Worm (Caenorhabditis elegans): ENCODE results near the gene str-161.

str-161 gene

ce11 chrIV:4909039-4909438 lies 5.2 kb upstream of the str-161 start, which contains the start of gene str-159:
TSS of gene str-159 (plus strand) at chrIV:4909339.
- no peak for TF ChIP-seq blmp-1 (tag; optimal IDR thresholded peaks at IDR 0.05)
- TF ChIP-seq elt-3 (tag; optimal IDR thresholded peaks at IDR 0.05) = no peak
- TF ChIP-seq M03D4.4 (tag; optimal IDR thresholded peaks at IDR 0.05) = no peak
- no peak for TF ChIP-seq drap-1 (GFP tag; optimal IDR thresholded peaks at IDR 0.05)
- TF ChIP-seq ham-2 (GFP tag; optimal IDR thresholded peaks at IDR 0.05) = no peak
- TF ChIP-seq zip-8 (tag; optimal IDR thresholded peaks at IDR 0.05) = no peak
- no peak for TF ChIP-seq nhr-76 (tag; optimal IDR thresholded peaks at IDR 0.05)
- no peak for TF ChIP-seq snpc-4 (tag; optimal IDR thresholded peaks at IDR 0.05)
- TF ChIP-seq cnd-1 (tag; optimal IDR thresholded peaks at IDR 0.05) = no peak
- no peak for TF ChIP-seq mls-2 (tag; optimal IDR thresholded peaks at IDR 0.05)
- TF ChIP-seq ceh-83 (GFP tag; optimal IDR thresholded peaks at IDR 0.05) = no peak
- no peak for TF ChIP-seq lin-13 (tag; optimal IDR thresholded peaks at IDR 0.05)
- TF ChIP-seq mep-1 (tag; optimal IDR thresholded peaks at IDR 0.05) = no peak
- no peak for TF ChIP-seq nhr-12 (tag; optimal IDR thresholded peaks at IDR 0.05)
- TF ChIP-seq elt-1 (tag; optimal IDR thresholded peaks at IDR 0.05; ENCODE audit: borderline replicate concordance, insufficient read depth) = no peak
- no peak for TF ChIP-seq unc-39 (tag; optimal IDR thresholded peaks at IDR 0.05)

ce11 chrIV:4905645-4906135 lies 1.8 kb upstream of the str-161 start, which contains the start of gene T08B6.4:
TSS of gene T08B6.4 (plus strand) at chrIV:4905695.
- TF ChIP-seq elt-3 (tag; optimal IDR thresholded peaks at IDR 0.05) = no peak
- no peak for TF ChIP-seq nhr-28 (tag; optimal IDR thresholded peaks at IDR 0.05)

ce11 chrIV:4890543-4890942 lies 13.3 kb downstream of the str-161 start, which contains the start of gene T08B6.9:
TSS of gene T08B6.9 (plus strand) at chrIV:4890843.
- TF ChIP-seq ztf-11 (tag; optimal IDR thresholded peaks at IDR 0.05) = no peak
- no peak for TF ChIP-seq lsy-2 (tag; optimal IDR thresholded peaks at IDR 0.05)
- no peak for TF ChIP-seq ces-1 (GFP tag; optimal IDR thresholded peaks at IDR 0.05)
- TF ChIP-seq nhr-2 (tag; optimal IDR thresholded peaks at IDR 0.05) = no peak
- TF ChIP-seq sem-2 (GFP tag; optimal IDR thresholded peaks at IDR 0.05) = no peak

DNA sequence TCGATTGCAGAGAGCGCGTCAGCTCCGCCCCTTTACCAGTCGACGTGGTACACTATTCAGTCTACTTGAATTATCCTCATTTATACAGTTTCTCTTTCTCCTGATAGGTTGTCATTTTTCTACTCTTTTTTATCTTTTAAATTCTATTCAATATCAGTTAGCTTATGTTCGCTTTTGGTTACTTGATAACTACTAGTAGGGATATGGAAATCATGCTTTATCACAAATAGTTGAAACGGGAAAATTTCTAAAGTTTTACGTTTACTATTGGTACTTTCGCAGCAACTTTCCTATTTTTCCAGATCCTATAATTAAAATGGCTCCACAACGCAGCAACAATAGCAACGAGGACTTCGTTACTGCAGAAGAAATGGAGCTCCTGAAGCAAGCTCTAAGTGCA lies 14.2 kb downstream of the str-161 start, which contains the start of gene sgnh-1:
Gene sgnh-1 (plus strand): TSS at position 301 of the 400 bp plus-strand sequence.
- TF ChIP-seq elt-1 (tag; optimal IDR thresholded peaks at IDR 0.05; ENCODE audit: borderline replicate concordance, insufficient read depth) (no peak), mep-1 (tag; optimal IDR thresholded peaks at IDR 0.05) (no peak), nhr-237 (tag; optimal IDR thresholded peaks at IDR 0.05) (no peak), mab-5 (tag; optimal IDR thresholded peaks at IDR 0.05) (no peak), mls-2 (tag; optimal IDR thresholded peaks at IDR 0.05) (no peak), M03D4.4 (tag; optimal IDR thresholded peaks at IDR 0.05) (no peak), zip-8 (tag; optimal IDR thresholded peaks at IDR 0.05) (no peak), lsy-2 (tag; optimal IDR thresholded peaks at IDR 0.05) (no peak), bed-3 (GFP tag; optimal IDR thresholded peaks at IDR 0.05) (no peak), unc-39 (tag; optimal IDR thresholded peaks at IDR 0.05) (no peak), nhr-12 (tag; optimal IDR thresholded peaks at IDR 0.05) (no peak), pha-4 (tag; optimal IDR thresholded peaks at IDR 0.05) (no peak), unc-62 (GFP tag; optimal IDR thresholded peaks at IDR 0.05) (no peak), elt-3 (tag; optimal IDR thresholded peaks at IDR 0.05) (no peak), sem-2 (GFP tag; optimal IDR thresholded peaks at IDR 0.05) (no peak), nhr-28 (tag; optimal IDR thresholded peaks at IDR 0.05) (no peak), ceh-83 (GFP tag; optimal IDR thresholded peaks at IDR 0.05) (no peak), nhr-76 (tag; optimal IDR thresholded peaks at IDR 0.05) (no peak), unc-120 (tag; optimal IDR thresholded peaks at IDR 0.05; ENCODE audit: poor library complexity, severe bottlenecking) (no peak)

ce11 chrIV:4887258-4887657 lies 16.6 kb downstream of the str-161 start, which contains the start of gene T08B6.1:
TSS of gene T08B6.1 (minus strand) at chrIV:4887358.
- no peak for TF ChIP-seq nhr-237 (tag; optimal IDR thresholded peaks at IDR 0.05)
- no peak for TF ChIP-seq sptf-1 (tag; optimal IDR thresholded peaks at IDR 0.05)

DNA sequence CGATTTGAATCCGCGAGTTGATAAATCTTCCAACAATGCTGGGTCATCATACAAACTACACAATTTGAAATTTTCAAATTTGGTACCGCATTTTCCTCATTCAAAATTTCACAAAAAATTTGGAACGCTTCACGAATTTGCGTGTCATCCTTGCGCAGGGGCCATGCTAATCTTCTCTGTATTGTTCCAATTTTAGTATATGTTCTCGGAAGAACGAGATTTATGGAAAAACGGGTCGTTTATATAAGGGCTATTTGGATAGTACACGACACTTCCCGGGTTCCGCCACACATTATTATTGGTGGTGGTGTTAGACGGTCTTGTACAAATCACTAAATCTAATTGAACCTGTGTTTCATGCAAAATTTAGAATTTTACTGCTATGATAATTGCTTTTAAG lies 18.4 kb downstream of the str-161 start:
- TF ChIP-seq lin-32 (GFP tag; optimal IDR thresholded peaks at IDR 0.05) (no peak), ceh-39 (tag; optimal IDR thresholded peaks at IDR 0.05) (no peak), mep-1 (tag; optimal IDR thresholded peaks at IDR 0.05) (no peak), pha-4 (tag; optimal IDR thresholded peaks at IDR 0.05) (no peak), snpc-4 (tag; optimal IDR thresholded peaks at IDR 0.05) (no peak), blmp-1 (tag; optimal IDR thresholded peaks at IDR 0.05) (no peak)
